Worm (Caenorhabditis elegans): ENCODE results near the gene miga-1.

The miga-1 gene

ce11 chrV:12412321-12412720, 11.7 kb upstream of the miga-1 start:
- no peak for TF ChIP-seq K09A11.1 (tag; optimal IDR thresholded peaks at IDR 0.05; ENCODE audit: insufficient read depth)
- no peak for TF ChIP-seq ceh-34 (tag; optimal IDR thresholded peaks at IDR 0.05)
- TF ChIP-seq pat-9 (tag; optimal IDR thresholded peaks at IDR 0.05), result no peak
- no peak for TF ChIP-seq K02D7.2 (tag; optimal IDR thresholded peaks at IDR 0.05)
- no peak for TF ChIP-seq ceh-31 (tag; optimal IDR thresholded peaks at IDR 0.05)
- no peak for TF ChIP-seq ahr-1 (tag; optimal IDR thresholded peaks at IDR 0.05)
- TF ChIP-seq odd-2 (tag; optimal IDR thresholded peaks at IDR 0.05), result no peak
- TF ChIP-seq ceh-6 (GFP tag; optimal IDR thresholded peaks at IDR 0.05), result no peak
- TF ChIP-seq nhr-232 (tag; optimal IDR thresholded peaks at IDR 0.05), result no peak
- TF ChIP-seq T23F11.4 (GFP tag; optimal IDR thresholded peaks at IDR 0.05), result no peak
- TF ChIP-seq ceh-48 (tag; optimal IDR thresholded peaks at IDR 0.05), result no peak
- TF ChIP-seq C38D4.7 (GFP tag; optimal IDR thresholded peaks at IDR 0.05), result no peak
- no peak for TF ChIP-seq sox-2 (GFP tag; IDR thresholded peaks at IDR 0.05)
- TF ChIP-seq hlh-30 (tag; optimal IDR thresholded peaks at IDR 0.05; ENCODE audit: insufficient read depth), result no peak
- TF ChIP-seq unc-55 (GFP tag; optimal IDR thresholded peaks at IDR 0.05), result no peak
- no peak for TF ChIP-seq ceh-9 (tag; optimal IDR thresholded peaks at IDR 0.05)
- no peak for TF ChIP-seq fkh-10 (GFP tag; optimal IDR thresholded peaks at IDR 0.05)
- no peak for TF ChIP-seq syd-9 (tag; optimal IDR thresholded peaks at IDR 0.05)
- TF ChIP-seq hlh-6 (tag; optimal IDR thresholded peaks at IDR 0.05), result no peak
- TF ChIP-seq sdc-2 (tag; optimal IDR thresholded peaks at IDR 0.05), result no peak

ce11 chrV:12411909-12412308, 11.2 kb upstream of the miga-1 start, which contains the start of gene cdr-7:
TSS of gene cdr-7 (minus strand) at chrV:12412113.
- TF ChIP-seq pax-1 (tag; optimal IDR thresholded peaks at IDR 0.05), result no peak
- TF ChIP-seq pros-1 (tag; optimal IDR thresholded peaks at IDR 0.05), result no peak
- no peak for TF ChIP-seq pqm-1 (tag; optimal IDR thresholded peaks at IDR 0.05)
- TF ChIP-seq unc-42 (tag; optimal IDR thresholded peaks at IDR 0.05), result no peak
- no peak for TF ChIP-seq mec-3 (tag; optimal IDR thresholded peaks at IDR 0.05; ENCODE audit: borderline replicate concordance)
- no peak for TF ChIP-seq hlh-6 (tag; optimal IDR thresholded peaks at IDR 0.05)
- TF ChIP-seq ttx-3 (tag; optimal IDR thresholded peaks at IDR 0.05), result no peak
- TF ChIP-seq fax-1 (tag; optimal IDR thresholded peaks at IDR 0.05), result no peak
- no peak for TF ChIP-seq pha-4 (tag; optimal IDR thresholded peaks at IDR 0.05)
- TF ChIP-seq ceh-30 (tag; optimal IDR thresholded peaks at IDR 0.05), result no peak
- TF ChIP-seq unc-86 (tag; optimal IDR thresholded peaks at IDR 0.05), result no peak
- no peak for TF ChIP-seq sdc-2 (tag; optimal IDR thresholded peaks at IDR 0.05)
- no peak for TF ChIP-seq ceh-22 (tag; optimal IDR thresholded peaks at IDR 0.05)
- no peak for TF ChIP-seq syd-9 (tag; optimal IDR thresholded peaks at IDR 0.05)
- TF ChIP-seq sox-4 (tag; optimal IDR thresholded peaks at IDR 0.05), result no peak
- TF ChIP-seq fkh-6 (tag; optimal IDR thresholded peaks at IDR 0.05), result no peak
- TF ChIP-seq lin-11 (tag; optimal IDR thresholded peaks at IDR 0.05), result no peak
- no peak for TF ChIP-seq tbx-2 (tag; optimal IDR thresholded peaks at IDR 0.05)

ce11 chrV:12410416-12411001, 9.8 kb upstream of the miga-1 start, which contains the start of gene hrg-2:
TSS of gene hrg-2 (minus strand) at chrV:12410513.
- TF ChIP-seq odd-2 (tag; optimal IDR thresholded peaks at IDR 0.05) (no peak), ets-4 (tag; optimal IDR thresholded peaks at IDR 0.05) (no peak), Y22D7AL.16 (tag; optimal IDR thresholded peaks at IDR 0.05) (no peak), pqm-1 (tag; optimal IDR thresholded peaks at IDR 0.05) (no peak)

DNA sequence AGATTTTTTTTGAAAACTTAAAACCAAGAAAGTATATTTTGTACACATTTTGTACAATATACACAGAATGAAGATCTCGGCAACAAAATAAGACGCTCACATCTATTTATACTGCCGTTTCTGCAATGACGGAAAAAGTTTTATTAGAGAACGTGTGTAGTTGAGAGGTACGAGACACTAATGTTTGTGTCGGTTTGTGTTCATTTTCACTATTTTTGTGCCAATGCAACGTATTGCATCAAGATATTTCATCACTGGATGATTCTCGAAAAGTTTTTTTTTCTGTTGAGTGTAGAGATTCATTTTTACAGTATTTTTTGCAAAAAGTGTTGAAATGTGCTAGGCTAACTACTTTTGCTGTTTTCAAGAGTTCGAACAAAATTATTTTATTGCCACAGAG, 8.3 kb upstream of the miga-1 start:
- TF ChIP-seq nhr-11 (tag; optimal IDR thresholded peaks at IDR 0.05) (no peak), ama-1 (optimal IDR thresholded peaks at IDR 0.05) (no peak), sdc-2 (tag; optimal IDR thresholded peaks at IDR 0.05) (no peak), gmeb-2 (tag; optimal IDR thresholded peaks at IDR 0.05) (no peak), ceh-2 (tag; optimal IDR thresholded peaks at IDR 0.05) (no peak), dmd-4 (tag; optimal IDR thresholded peaks at IDR 0.05; ENCODE audit: borderline replicate concordance) (no peak), tbx-2 (tag; optimal IDR thresholded peaks at IDR 0.05) (no peak), C08G9.2 (tag; optimal IDR thresholded peaks at IDR 0.05) (no peak), pag-3 (tag; optimal IDR thresholded peaks at IDR 0.05; ENCODE audit: borderline replicate concordance) (no peak)
